Fruit fly (Drosophila melanogaster) whole organism, embryonic: ENCODE results near the gene Trim9.

Experiments
- Abd-B ChIP-seq: fragments of 200-800 bp; sonication (Bioruptor generic); optimal IDR thresholded peaks from 2 replicates; lab custom pipeline; 2018; ENCODE audit warnings: missing biosample characterization, mild to moderate bottlenecking, missing genetic modification characterization, moderate library complexity
- Aef1 ChIP-seq: fragments of 200-800 bp; sonication (Bioruptor generic); IDR thresholded peaks from 3 replicates; pipeline ENCODE4 v1.3.6; 2022; ENCODE audit warnings: missing biosample characterization, missing genetic modification characterization
- CG10366 ChIP-seq: fragments of 200-800 bp; sonication (Bioruptor generic); IDR thresholded peaks from 2 replicates; pipeline ENCODE4 v1.3.6; 2022; ENCODE audit warnings: missing biosample characterization, missing genetic modification characterization
- CG10543 ChIP-seq: fragments of 200-800 bp; sonication (Bioruptor generic); optimal IDR thresholded peaks from 3 replicates; lab custom pipeline; 2017; ENCODE audit warnings: missing biosample characterization, mild to moderate bottlenecking, missing genetic modification characterization, moderate library complexity
- CG11247 ChIP-seq: fragments of 200-800 bp; sonication (Bioruptor generic); IDR thresholded peaks from 2 replicates; pipeline ENCODE4 v1.3.6; 2022; ENCODE audit warnings: missing biosample characterization, missing genetic modification characterization
- CG11696 ChIP-seq: fragments of 200-800 bp; sonication (Bioruptor generic); IDR thresholded peaks from 2 replicates; pipeline ENCODE4 v1.3.6; 2022; ENCODE audit warnings: missing biosample characterization, missing genetic modification characterization
- CG13424 ChIP-seq: fragments of 200-800 bp; sonication (Bioruptor generic); optimal IDR thresholded peaks from 2 replicates; lab custom pipeline; 2019; ENCODE audit warnings: missing biosample characterization, mild to moderate bottlenecking, missing genetic modification characterization, moderate library complexity
- CG15073 ChIP-seq: fragments of 200-800 bp; sonication (Bioruptor generic); optimal IDR thresholded peaks from 2 replicates; lab custom pipeline; 2016; ENCODE audit warnings: missing biosample characterization, missing genetic modification characterization
- CG17328 ChIP-seq: fragments of 200-800 bp; sonication (Bioruptor generic); IDR thresholded peaks from 2 replicates; pipeline ENCODE4 v1.3.6; 2022; ENCODE audit warnings: missing biosample characterization, missing genetic modification characterization
- CG17568 ChIP-seq: fragments of 200-800 bp; sonication (Bioruptor generic); optimal IDR thresholded peaks from 2 replicates; lab custom pipeline; 2018; ENCODE audit warnings: missing biosample characterization, mild to moderate bottlenecking, missing genetic modification characterization, moderate library complexity
- CG1792 ChIP-seq: fragments of 200-800 bp; sonication (Bioruptor generic); optimal IDR thresholded peaks from 2 replicates; lab custom pipeline; 2016; ENCODE audit warnings: missing biosample characterization, missing genetic modification characterization
- CG18476 ChIP-seq: fragments of 200-800 bp; sonication (Bioruptor generic); optimal IDR thresholded peaks from 2 replicates; lab custom pipeline; 2016; ENCODE audit warnings: missing biosample characterization, mild to moderate bottlenecking, missing genetic modification characterization
- CG34224 ChIP-seq: fragments of 200-800 bp; sonication (Bioruptor generic); IDR thresholded peaks from 3 replicates; pipeline ENCODE4 v1.3.6; 2022; ENCODE audit warnings: missing biosample characterization, missing genetic modification characterization; ENCODE audit not compliant: partially characterized antibody
- CG4328 ChIP-seq: fragments of 200-800 bp; sonication (Bioruptor generic); optimal IDR thresholded peaks from 3 replicates; lab custom pipeline; 2017; ENCODE audit warnings: missing biosample characterization, missing genetic modification reagents, missing genetic modification characterization
- CG5180 ChIP-seq: fragments of 200-800 bp; sonication (Bioruptor generic); optimal IDR thresholded peaks from 3 replicates; lab custom pipeline; 2017; ENCODE audit warnings: missing biosample characterization, missing genetic modification characterization, mild to moderate bottlenecking, moderate library complexity, missing genetic modification reagents
- CG6272 ChIP-seq: fragments of 200-800 bp; sonication (Bioruptor generic); IDR thresholded peaks from 2 replicates; pipeline ENCODE4 v1.3.6; 2022; ENCODE audit warnings: missing biosample characterization, missing genetic modification characterization
- CG7357 ChIP-seq: fragments of 200-800 bp; sonication (Bioruptor generic); IDR thresholded peaks from 3 replicates; pipeline ENCODE4 v1.3.6; 2022; ENCODE audit warnings: missing biosample characterization, missing genetic modification characterization
- CG7556 ChIP-seq: fragments of 200-800 bp; sonication (Bioruptor generic); optimal IDR thresholded peaks from 2 replicates; lab custom pipeline; 2017; ENCODE audit warnings: missing biosample characterization, mild to moderate bottlenecking, missing genetic modification characterization
- CG7839 ChIP-seq: fragments of 200-800 bp; sonication (Bioruptor generic); optimal IDR thresholded peaks from 3 replicates; lab custom pipeline; 2018; ENCODE audit warnings: missing biosample characterization, mild to moderate bottlenecking, missing genetic modification characterization, moderate library complexity
- CG7928 ChIP-seq: fragments of 200-800 bp; sonication (Bioruptor generic); optimal IDR thresholded peaks from 2 replicates; lab custom pipeline; 2017; ENCODE audit warnings: missing biosample characterization, mild to moderate bottlenecking, missing genetic modification characterization
- CG8089 ChIP-seq: fragments of 200-800 bp; sonication (Bioruptor generic); optimal IDR thresholded peaks from 3 replicates; lab custom pipeline; 2016; ENCODE audit warnings: missing biosample characterization, missing genetic modification characterization
- CG8388 ChIP-seq: fragments of 200-800 bp; sonication (Bioruptor generic); optimal IDR thresholded peaks from 2 replicates; lab custom pipeline; 2019; ENCODE audit warnings: missing biosample characterization, mild to moderate bottlenecking, missing genetic modification characterization, moderate library complexity
- Dip2 ChIP-seq: fragments of 200-800 bp; sonication (Bioruptor generic); IDR thresholded peaks from 2 replicates; pipeline ENCODE4 v1.3.6; 2022; ENCODE audit warnings: missing biosample characterization, missing genetic modification characterization
- Doc3 ChIP-seq: fragments of 200-800 bp; sonication (Bioruptor generic); IDR thresholded peaks from 3 replicates; pipeline ENCODE4 v1.3.6; 2022; ENCODE audit warnings: missing biosample characterization, missing genetic modification characterization; ENCODE audit not compliant: partially characterized antibody
- Gsc ChIP-seq: fragments of 200-800 bp; sonication (Bioruptor generic); IDR thresholded peaks from 2 replicates; pipeline ENCODE4 v1.3.6; 2022; ENCODE audit warnings: missing biosample characterization, missing genetic modification characterization
- Hr51 ChIP-seq, 2 experiments: fragments of 200-800 bp; sonication (Bioruptor generic); optimal IDR thresholded peaks; 2 replicates in 1 of 2; 3 replicates in 1 of 2; lab custom pipeline; 2016 to 2018; ENCODE audit warnings: missing biosample characterization in 2 of 2, missing genetic modification characterization in 2 of 2, mild to moderate bottlenecking in 1 of 2, moderate library complexity in 1 of 2
- Jarid2 ChIP-seq: fragments of 200-800 bp; sonication (Bioruptor generic); optimal IDR thresholded peaks from 3 replicates; lab custom pipeline; 2017; ENCODE audit warnings: mild to moderate bottlenecking, missing biosample characterization, missing genetic modification reagents, missing genetic modification characterization
- Med ChIP-seq: fragments of 200-800 bp; sonication (Bioruptor generic); peaks from one replicate; lab custom pipeline; 2016; ENCODE audit warnings: missing biosample characterization, missing genetic modification characterization, mild to moderate bottlenecking, inconsistent platforms, moderate library complexity
- Nf-YB ChIP-seq: fragments of 200-800 bp; sonication (Bioruptor generic); optimal IDR thresholded peaks from 3 replicates; lab custom pipeline; 2019; ENCODE audit warnings: missing biosample characterization, mild to moderate bottlenecking, missing genetic modification characterization, moderate library complexity
- Optix ChIP-seq: fragments of 200-800 bp; sonication (Bioruptor generic); IDR thresholded peaks from 3 replicates; pipeline ENCODE4 v1.3.6; 2022; ENCODE audit warnings: missing biosample characterization, missing genetic modification characterization
- Ptx1 ChIP-seq: fragments of 200-800 bp; sonication (Bioruptor generic); IDR thresholded peaks from 2 replicates; pipeline ENCODE4 v1.3.6; 2022; ENCODE audit warnings: missing biosample characterization, missing genetic modification characterization
- Rx ChIP-seq: fragments of 200-800 bp; sonication (Bioruptor generic); IDR thresholded peaks from 2 replicates; pipeline ENCODE4 v1.3.6; 2022; ENCODE audit warnings: missing biosample characterization, missing genetic modification characterization
- Ssrp ChIP-seq: fragments of 200-800 bp; sonication (Bioruptor generic); optimal IDR thresholded peaks from 2 replicates; lab custom pipeline; 2018; ENCODE audit warnings: missing biosample characterization, mild to moderate bottlenecking, missing genetic modification characterization, moderate library complexity
- Stat92E ChIP-seq, 3 experiments: fragments of >200 bp in 2 of 3; fragments of 200-800 bp in 1 of 3; sonication (Bioruptor generic) in 1 of 3; optimal IDR thresholded peaks; 2 replicates each; lab custom pipeline; 2017 to 2019; ENCODE audit warnings: missing biosample characterization in 3 of 3, missing genetic modification characterization in 3 of 3, mild to moderate bottlenecking in 1 of 3, moderate library complexity in 1 of 3
- Tbp ChIP-seq: fragments of >200 bp; optimal IDR thresholded peaks from 2 replicates; lab custom pipeline; 2018; ENCODE audit warnings: missing biosample characterization, missing genetic modification characterization
- Xbp1 ChIP-seq: fragments of 200-800 bp; sonication (Bioruptor generic); optimal IDR thresholded peaks from 3 replicates; lab custom pipeline; 2016; ENCODE audit warnings: missing biosample characterization, mild to moderate bottlenecking, missing genetic modification characterization
- ash1 ChIP-seq: fragments of 200-800 bp; sonication (Bioruptor generic); optimal IDR thresholded peaks from 2 replicates; lab custom pipeline; 2018; ENCODE audit warnings: missing biosample characterization, mild to moderate bottlenecking, missing genetic modification characterization
- bbx ChIP-seq: fragments of 200-800 bp; sonication (Bioruptor generic); IDR thresholded peaks from 2 replicates; pipeline ENCODE4 v1.3.6; 2022; ENCODE audit warnings: missing biosample characterization, missing genetic modification characterization; ENCODE audit not compliant: partially characterized antibody
- corto ChIP-seq: fragments of 200-800 bp; sonication (Bioruptor generic); optimal IDR thresholded peaks from 2 replicates; lab custom pipeline; 2016; ENCODE audit warnings: missing biosample characterization, mild to moderate bottlenecking, missing genetic modification characterization, moderate library complexity
- crol ChIP-seq: fragments of 200-800 bp; sonication (Bioruptor generic); IDR thresholded peaks from 2 replicates; pipeline ENCODE4 v1.3.6; 2022; ENCODE audit warnings: missing biosample characterization, missing genetic modification characterization
- ems ChIP-seq: fragments of 200-800 bp; sonication (Bioruptor generic); optimal IDR thresholded peaks from 3 replicates; lab custom pipeline; 2016; ENCODE audit warnings: missing biosample characterization, missing genetic modification characterization
- kah ChIP-seq: fragments of 200-800 bp; sonication (Bioruptor generic); optimal IDR thresholded peaks from 2 replicates; lab custom pipeline; 2018; ENCODE audit warnings: missing biosample characterization, mild to moderate bottlenecking, missing genetic modification characterization
- knrl ChIP-seq: fragments of 200-800 bp; sonication (Bioruptor generic); IDR thresholded peaks from 3 replicates; pipeline ENCODE4 v1.3.6; 2022; ENCODE audit warnings: missing biosample characterization, missing genetic modification characterization; ENCODE audit not compliant: partially characterized antibody
- pho ChIP-seq: fragments of 200-800 bp; sonication (Bioruptor generic); optimal IDR thresholded peaks from 2 replicates; lab custom pipeline; 2016; ENCODE audit warnings: missing biosample characterization, missing genetic modification characterization
- prd ChIP-seq, 3 experiments: fragments of >200 bp in 2 of 3; fragments of 200-800 bp in 1 of 3; sonication (Bioruptor generic) in 1 of 3; optimal IDR thresholded peaks in 2 of 3; IDR thresholded peaks in 1 of 3; 2 replicates in 2 of 3; 3 replicates in 1 of 3; pipeline versions ENCODE4 v1.3.6 to Lab custom; 2017 to 2022; ENCODE audit warnings: missing biosample characterization in 1 of 3, missing genetic modification characterization in 1 of 3
- row ChIP-seq: fragments of 200-800 bp; sonication (Bioruptor generic); IDR thresholded peaks from 3 replicates; pipeline ENCODE4 v1.3.6; 2022; ENCODE audit warnings: missing biosample characterization, missing genetic modification characterization
- run ChIP-seq: fragments of 200-800 bp; sonication (Bioruptor generic); optimal IDR thresholded peaks from 3 replicates; lab custom pipeline; 2018; ENCODE audit warnings: missing biosample characterization, mild to moderate bottlenecking, missing genetic modification characterization
- sd ChIP-seq: fragments of 200-800 bp; sonication (Bioruptor generic); optimal IDR thresholded peaks from 3 replicates; lab custom pipeline; 2018; ENCODE audit warnings: missing biosample characterization, mild to moderate bottlenecking, missing genetic modification characterization, moderate library complexity
- trem ChIP-seq: fragments of 200-800 bp; optimal IDR thresholded peaks from 3 replicates; lab custom pipeline; 2019; ENCODE audit warnings: missing biosample characterization, mild to moderate bottlenecking, missing genetic modification characterization, moderate library complexity
- tx ChIP-seq: fragments of 200-800 bp; sonication (Bioruptor generic); optimal IDR thresholded peaks from 2 replicates; lab custom pipeline; 2016; ENCODE audit warnings: missing biosample characterization, missing genetic modification characterization

Trim9 gene

dm6 chr2L:10543992-10544391 is 691 bp upstream of the Trim9 start:
- TF ChIP-seq Abd-B (GFP tag; lab: Kevin White, UChicago) (no peak), Gsc (GFP tag; lab: Robert Waterston, UW) (no peak), Nf-YB (no peak), CG10366 (GFP tag; lab: Robert Waterston, UW) (peak; percentile 15; the same call in 1 of the 2 replicates), CG8089 (no peak), CG6272 (GFP tag; lab: Robert Waterston, UW) (peak; percentile 25; the same call in 1 of the 2 replicates), Aef1 (GFP tag; lab: Robert Waterston, UW) (no peak), Optix (GFP tag; lab: Robert Waterston, UW) (no peak), CG34224 (GFP tag; lab: Robert Waterston, UW) (no peak), crol (no peak), corto (no peak), Tbp (GFP tag; lab: Kevin White, UChicago) (no peak), CG7556 (GFP tag; lab: Kevin White, UChicago) (no peak), CG17568 (no peak), CG13424 (tag; lab: Kevin White, UChicago) (peak; percentile 27), CG17328 (no peak), CG1792 (GFP tag; lab: Kevin White, UChicago) (no peak), sd (tag; lab: Kevin White, UChicago) (no peak), CG8388 (GFP tag; lab: Kevin White, UChicago) (no peak), ash1 (GFP tag; lab: Kevin White, UChicago) (no peak), knrl (GFP tag; lab: Robert Waterston, UW) (no peak), CG7839 (peak; percentile 16), trem (tag; lab: Kevin White, UChicago) (no peak), CG10543 (GFP tag; lab: Kevin White, UChicago) (no peak), CG7357 (0 out of 3 replicates have a peak, but pooled peaks have one; percentile 29), Med (GFP tag; lab: Kevin White, UChicago) (peak; percentile 23), Ssrp (no peak), tx (GFP tag; lab: Kevin White, UChicago) (no peak), CG11247 (no peak), run (tag; lab: Kevin White, UChicago) (no peak), Xbp1 (GFP tag; lab: Kevin White, UChicago) (no peak), Jarid2 (GFP tag; lab: Kevin White, UChicago) (no peak), prd (optimal IDR thresholded peaks at IDR 0.05; lab: Kevin White, UChicago) (no peak), prd (GFP tag; IDR thresholded peaks at IDR 0.05; lab: Robert Waterston, UW) (peak; percentile 44; the same call in 2 of the 3 replicates), bbx (GFP tag; lab: Robert Waterston, UW) (no peak), Ptx1 (peak; percentile 30; the same call in 1 of the 2 replicates), kah (no peak), CG18476 (GFP tag; lab: Kevin White, UChicago) (no peak), CG7928 (GFP tag; lab: Kevin White, UChicago) (no peak), CG15073 (GFP tag; lab: Kevin White, UChicago) (peak; percentile 68), ems (no peak), Hr51 (GFP tag; optimal IDR thresholded peaks at IDR 0.05; lab: Kevin White, UChicago) (peak in 1 of 2 experiments; percentile 34), Rx (0 out of 2 replicates have a peak, but pooled peaks have one; percentile 22), pho (GFP tag; lab: Kevin White, UChicago) (no peak), CG11696 (GFP tag; lab: Robert Waterston, UW) (peak; percentile 88), Stat92E (GFP tag; optimal IDR thresholded peaks at IDR 0.05; lab: Kevin White, UChicago) (no peak), Dip2 (GFP tag; lab: Robert Waterston, UW) (no peak), row (GFP tag; lab: Robert Waterston, UW) (peak; percentile 58), Doc3 (no peak), CG5180 (GFP tag; lab: Kevin White, UChicago) (no peak), CG4328 (no peak)
